Fruit fly (Drosophila melanogaster) whole organism, wandering third instar larva: ENCODE data around the gene Cpr72Eb.
A peak's percentile ranks its signal among the peaks of the same experiment; 100 is the strongest.

Source experiments
- Abd-B ChIP-seq: fragments of >200 bp; optimal IDR thresholded peaks from 2 replicates; lab custom pipeline; 2017; ENCODE audit warnings: missing biosample characterization, missing genetic modification characterization
- CG32264 ChIP-seq: fragments of 200-800 bp; sonication (Bioruptor generic); optimal IDR thresholded peaks from 2 replicates; lab custom pipeline; 2016; ENCODE audit warnings: missing biosample characterization, missing genetic modification characterization
- CG9705 ChIP-seq: fragments of 200-800 bp; sonication (Bioruptor generic); optimal IDR thresholded peaks from 2 replicates; lab custom pipeline; 2018; ENCODE audit warnings: missing biosample characterization, mild to moderate bottlenecking, missing genetic modification characterization
- CrebA ChIP-seq: fragments of 200-800 bp; sonication (Bioruptor generic); optimal IDR thresholded peaks from 2 replicates; lab custom pipeline; 2016; ENCODE audit warnings: missing biosample characterization, mild to moderate bottlenecking, missing genetic modification characterization, borderline replicate concordance
- Dfd ChIP-seq: fragments of >200 bp; optimal IDR thresholded peaks from 2 replicates; lab custom pipeline; 2017; ENCODE audit warnings: missing biosample characterization, missing genetic modification characterization
- Dif ChIP-seq: fragments of 200-275, 200-300 bp; sonication (Bioruptor generic); optimal IDR thresholded peaks from 2 replicates; lab custom pipeline; 2018; ENCODE audit warnings: missing biosample characterization, missing genetic modification characterization; ENCODE audit not compliant: partially characterized antibody
- GATAd ChIP-seq: sonication (Bioruptor generic); optimal IDR thresholded peaks from 2 replicates; lab custom pipeline; 2016; ENCODE audit warnings: missing biosample characterization, missing genetic modification characterization
- HLH106 ChIP-seq: fragments of 200-800 bp; optimal IDR thresholded peaks from 3 replicates; lab custom pipeline; 2019; ENCODE audit warnings: missing biosample characterization, mild to moderate bottlenecking, missing genetic modification characterization, moderate library complexity
- Hnf4 ChIP-seq: fragments of 200-800 bp; sonication (Bioruptor generic); optimal IDR thresholded peaks from 2 replicates; lab custom pipeline; 2016; ENCODE audit warnings: missing biosample characterization, mild to moderate bottlenecking, missing genetic modification characterization
- Hr78 ChIP-seq: fragments of >200 bp; optimal IDR thresholded peaks from 2 replicates; lab custom pipeline; 2017; ENCODE audit warnings: missing biosample characterization, missing genetic modification characterization
- Hr83 ChIP-seq: fragments of 200-300 bp; sonication (Bioruptor generic); optimal IDR thresholded peaks from 2 replicates; lab custom pipeline; 2016; ENCODE audit warnings: missing biosample characterization, mild to moderate bottlenecking, missing genetic modification characterization, moderate library complexity; ENCODE audit not compliant: poor library complexity, severe bottlenecking
- Jra ChIP-seq: sonication (Bioruptor generic); optimal IDR thresholded peaks from 2 replicates; lab custom pipeline; 2016; ENCODE audit warnings: missing biosample characterization, missing genetic modification characterization
- Mio ChIP-seq: sonication (Bioruptor generic); optimal IDR thresholded peaks from 2 replicates; lab custom pipeline; 2016; ENCODE audit warnings: missing biosample characterization, missing genetic modification characterization
- Myc ChIP-seq: fragments of >200 bp; optimal IDR thresholded peaks from 2 replicates; lab custom pipeline; 2017
- N ChIP-seq: fragments of >200 bp; optimal IDR thresholded peaks from 2 replicates; lab custom pipeline; 2018; ENCODE audit warnings: missing biosample characterization, missing external identifiers, missing genetic modification characterization
- OdsH ChIP-seq: fragments of 200-800 bp; sonication (Bioruptor generic); optimal IDR thresholded peaks from 2 replicates; lab custom pipeline; 2016; ENCODE audit warnings: missing biosample characterization, mild to moderate bottlenecking, missing genetic modification characterization
- Rel ChIP-seq, 2 experiments: fragments of 200-800 bp; sonication (Bioruptor generic) in 1 of 2; optimal IDR thresholded peaks; 2 replicates in 1 of 2; 3 replicates in 1 of 2; lab custom pipeline; 2016 to 2019; ENCODE audit warnings: mild to moderate bottlenecking in 2 of 2, missing biosample characterization in 2 of 2, missing genetic modification characterization in 2 of 2, moderate library complexity in 1 of 2
- Sp1 ChIP-seq: fragments of 200-800 bp; sonication (Bioruptor generic); optimal IDR thresholded peaks from 3 replicates; lab custom pipeline; 2019; ENCODE audit warnings: missing biosample characterization, mild to moderate bottlenecking, missing genetic modification characterization, moderate library complexity
- Vsx2 ChIP-seq: fragments of 200-300, 225-300 bp; sonication (Bioruptor generic); optimal IDR thresholded peaks from 2 replicates; lab custom pipeline; 2018; ENCODE audit warnings: missing biosample characterization, missing genetic modification characterization; ENCODE audit not compliant: partially characterized antibody
- br ChIP-seq: fragments of 200-800 bp; sonication (Bioruptor generic); optimal IDR thresholded peaks from 2 replicates; lab custom pipeline; 2016; ENCODE audit warnings: missing biosample characterization, missing genetic modification characterization
- brk ChIP-seq: fragments of 200-800 bp; sonication (Bioruptor generic); optimal IDR thresholded peaks from 2 replicates; lab custom pipeline; 2016; ENCODE audit warnings: missing biosample characterization, mild to moderate bottlenecking, missing genetic modification characterization
- dl ChIP-seq, 2 experiments: fragments of 175-275, 200-275 bp in 1 of 2; fragments of 200-275 bp in 1 of 2; sonication (Bioruptor generic); optimal IDR thresholded peaks; lab custom pipeline; 2018; ENCODE audit warnings: mild to moderate bottlenecking in 2 of 2, missing biosample characterization in 2 of 2, missing genetic modification characterization in 2 of 2, moderate library complexity in 2 of 2; ENCODE audit not compliant: partially characterized antibody in 2 of 2, insufficient read depth in 1 of 2
- dmrt93B ChIP-seq: fragments of 200-800 bp; sonication (Bioruptor generic); optimal IDR thresholded peaks from 2 replicates; lab custom pipeline; 2018; ENCODE audit warnings: missing biosample characterization, mild to moderate bottlenecking, missing genetic modification characterization
- dsf ChIP-seq: sonication (Bioruptor generic); optimal IDR thresholded peaks from 2 replicates; lab custom pipeline; 2016; ENCODE audit warnings: missing biosample characterization, missing genetic modification characterization, borderline replicate concordance
- ey ChIP-seq: fragments of 200-800 bp; sonication (Bioruptor generic); optimal IDR thresholded peaks from 2 replicates; lab custom pipeline; 2016; ENCODE audit warnings: missing biosample characterization, missing genetic modification characterization
- foxo ChIP-seq, 2 experiments: fragments of 200-800 bp; sonication (Bioruptor generic); optimal IDR thresholded peaks; 2 replicates in 1 of 2; 3 replicates in 1 of 2; lab custom pipeline; 2016 to 2017; ENCODE audit warnings: missing biosample characterization in 2 of 2, missing genetic modification characterization in 2 of 2
- fru ChIP-seq: fragments of 200-800 bp; sonication (Bioruptor generic); optimal IDR thresholded peaks from 3 replicates; lab custom pipeline; 2016; ENCODE audit warnings: missing biosample characterization, mild to moderate bottlenecking, missing genetic modification characterization
- h ChIP-seq: fragments of 200-800 bp; sonication (Bioruptor generic); optimal IDR thresholded peaks from 3 replicates; lab custom pipeline; 2016; ENCODE audit warnings: missing biosample characterization, mild to moderate bottlenecking, missing genetic modification characterization
- jim ChIP-seq: fragments of 175-275, 200-325 bp; sonication (Bioruptor generic); optimal IDR thresholded peaks from 2 replicates; lab custom pipeline; 2016; ENCODE audit warnings: missing biosample characterization, mild to moderate bottlenecking, missing genetic modification characterization
- lola ChIP-seq: fragments of >200 bp; optimal IDR thresholded peaks from 2 replicates; lab custom pipeline; 2017; ENCODE audit warnings: missing biosample characterization, missing genetic modification characterization
- pan ChIP-seq: fragments of >200 bp; optimal IDR thresholded peaks from 2 replicates; lab custom pipeline; 2017
- psq ChIP-seq: fragments of 200-800 bp; sonication (Bioruptor generic); optimal IDR thresholded peaks from 3 replicates; lab custom pipeline; 2017; ENCODE audit warnings: missing biosample characterization, mild to moderate bottlenecking, missing genetic modification characterization, moderate library complexity
- rgr ChIP-seq: fragments of 200-800 bp; sonication (Bioruptor generic); optimal IDR thresholded peaks from 3 replicates; lab custom pipeline; 2016; ENCODE audit warnings: missing biosample characterization, mild to moderate bottlenecking, missing genetic modification characterization
- sage ChIP-seq: fragments of 200-800 bp; sonication (Bioruptor generic); optimal IDR thresholded peaks from 2 replicates; lab custom pipeline; 2016; ENCODE audit warnings: missing biosample characterization, mild to moderate bottlenecking, missing genetic modification characterization
- sv ChIP-seq: fragments of 200-800 bp; sonication (Bioruptor generic); optimal IDR thresholded peaks from 3 replicates; lab custom pipeline; 2016; ENCODE audit warnings: missing biosample characterization, missing genetic modification characterization
- tai ChIP-seq: sonication (Bioruptor generic); optimal IDR thresholded peaks from 2 replicates; lab custom pipeline; 2016; ENCODE audit warnings: missing biosample characterization, missing genetic modification characterization
- usp ChIP-seq: fragments of >200 bp; optimal IDR thresholded peaks from 2 replicates; lab custom pipeline; 2017; ENCODE audit warnings: missing biosample characterization, missing genetic modification characterization
- woc ChIP-seq: sonication (Bioruptor generic); optimal IDR thresholded peaks from 2 replicates; lab custom pipeline; 2016; ENCODE audit warnings: missing biosample characterization, mild to moderate bottlenecking, missing genetic modification characterization

The Cpr72Eb gene

DNA sequence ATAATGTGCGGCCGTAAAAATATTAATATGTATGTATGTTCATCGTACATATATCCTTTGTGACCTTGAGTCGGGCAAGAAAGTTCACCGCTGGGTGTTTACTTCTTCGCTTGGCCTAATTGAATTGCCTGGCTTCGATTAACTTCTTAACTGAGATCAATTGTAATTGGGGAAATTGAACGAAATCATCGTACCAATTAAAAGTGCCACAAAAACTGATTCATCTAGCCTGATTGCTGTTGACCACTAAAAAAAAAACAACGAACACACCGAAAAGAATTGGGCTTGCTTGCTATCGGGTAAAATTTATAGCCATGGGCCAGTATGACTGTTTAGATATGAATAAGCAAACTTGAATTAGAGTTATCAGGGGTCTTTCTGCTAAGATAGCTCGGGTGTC lies 37.6 kb downstream of the Cpr72Eb start:
- TF ChIP-seq rgr (GFP tag; lab: Kevin White, UChicago): no peak
- TF ChIP-seq dmrt93B: no peak
- no peak for TF ChIP-seq ey (GFP tag; lab: Kevin White, UChicago)

DNA sequence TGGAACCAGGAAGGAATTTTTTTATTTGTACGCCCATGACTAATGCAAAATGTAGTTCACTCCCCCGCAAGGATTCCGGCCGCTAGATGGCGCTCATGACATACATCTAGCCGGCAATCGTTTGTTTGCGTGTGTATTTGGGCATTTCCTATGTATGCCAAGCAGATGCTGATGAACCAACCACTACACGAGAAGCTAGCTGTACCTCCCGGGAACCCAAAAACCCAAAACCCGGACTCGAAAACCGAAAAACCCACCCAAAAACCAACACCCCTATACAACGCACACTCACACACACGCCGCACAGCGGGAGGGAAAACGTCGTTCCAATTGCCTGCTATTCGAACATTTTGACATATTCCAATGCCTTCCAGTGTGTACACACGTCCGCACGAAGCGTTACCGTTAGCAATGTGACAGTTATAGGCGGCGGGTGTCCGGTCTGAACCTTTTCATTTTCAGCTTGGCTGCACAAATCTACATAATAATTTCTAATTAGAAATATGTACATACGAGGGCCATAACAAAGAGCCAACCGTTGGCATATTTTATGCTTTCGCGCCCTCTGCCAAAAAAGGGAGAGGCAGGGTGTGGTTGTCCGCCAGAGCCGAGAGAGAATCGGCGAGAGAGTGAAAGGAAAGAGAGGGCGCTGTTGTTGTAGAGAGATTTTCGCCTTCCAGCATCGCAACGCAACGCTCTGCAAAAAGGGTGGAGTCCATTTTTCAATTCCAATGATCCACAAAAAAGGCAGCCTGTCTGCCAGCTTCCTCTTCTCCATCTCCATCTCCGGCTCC lies 43.3 kb downstream of the Cpr72Eb start:
- TF ChIP-seq dmrt93B (no peak), dl (GFP tag; optimal IDR thresholded peaks at IDR 0.05; lab: Kevin White, UChicago; ENCODE audit: insufficient read depth in 1 of 2, partially characterized antibody in 2 of 2) (peak; percentile 60), fru (GFP tag; lab: Kevin White, UChicago) (peak; percentile 31), GATAd (no peak), Dif (peak; percentile 71)

DNA sequence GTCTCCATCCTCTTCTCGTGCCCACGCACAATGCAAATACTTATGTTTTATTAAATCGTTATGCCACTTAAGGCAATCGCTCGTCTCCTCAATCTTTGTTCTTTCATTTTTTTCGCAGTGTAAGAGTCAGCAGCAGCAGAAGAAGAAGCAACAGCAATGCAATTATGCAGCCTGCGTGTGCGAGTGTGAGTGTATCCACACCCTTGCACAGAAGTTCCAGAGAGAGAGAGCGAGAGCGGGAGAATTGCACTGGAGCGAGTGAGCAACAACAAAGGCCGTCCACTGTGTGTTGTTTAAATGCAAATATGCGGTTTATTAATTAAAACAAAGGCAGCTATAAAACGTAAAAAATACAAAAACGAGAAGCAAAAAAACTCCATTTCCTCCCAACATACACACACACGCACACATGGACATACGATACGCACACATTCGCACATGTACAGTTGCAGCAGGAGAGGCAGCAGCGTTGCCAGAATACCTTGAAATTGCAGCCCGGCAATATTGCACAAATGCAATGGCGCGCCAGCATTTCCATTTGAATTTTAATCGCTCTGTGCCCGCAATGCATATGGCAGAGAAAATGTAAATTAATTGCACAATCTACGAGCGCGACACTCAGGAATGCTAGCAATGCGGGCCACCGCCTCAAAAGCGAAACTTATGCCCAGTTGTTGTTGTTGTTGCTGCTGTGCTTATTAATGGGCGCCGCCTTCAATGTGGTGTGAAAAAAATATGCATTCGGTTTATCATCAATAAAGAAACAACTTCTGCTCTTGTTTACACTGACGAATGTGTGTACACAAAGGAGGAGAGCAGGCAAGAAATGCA lies 44.1 kb downstream of the Cpr72Eb start:
- TF ChIP-seq Jra (GFP tag; lab: Kevin White, UChicago) (peak; percentile 60), N (GFP tag; lab: Kevin White, UChicago) (no peak), dsf (GFP tag; lab: Kevin White, UChicago) (peak; percentile 78), Hr83 (GFP tag; lab: Kevin White, UChicago) (peak; percentile 96), CrebA (GFP tag; lab: Kevin White, UChicago) (no peak), Rel (GFP tag; optimal IDR thresholded peaks at IDR 0.05; lab: Kevin White, UChicago) (no peak), Rel (tag; optimal IDR thresholded peaks at IDR 0.05; lab: Kevin White, UChicago) (no peak), Myc (lab: Kevin White, UChicago) (no peak), tai (no peak), Hr78 (GFP tag; lab: Kevin White, UChicago) (no peak), Sp1 (GFP tag; lab: Kevin White, UChicago) (peak; percentile 63), dmrt93B (peak; percentile 41), pan (no peak), Hnf4 (GFP tag; lab: Kevin White, UChicago) (peak; percentile 70), CG32264 (peak; percentile 9), woc (GFP tag; lab: Kevin White, UChicago) (peak; percentile 6), Vsx2 (GFP tag; lab: Kevin White, UChicago) (peak; percentile 1), rgr (GFP tag; lab: Kevin White, UChicago) (peak; percentile 70), GATAd (peak; percentile 31), lola (no peak), jim (GFP tag; lab: Kevin White, UChicago) (peak; percentile 76), CG9705 (GFP tag; lab: Kevin White, UChicago) (peak; percentile 60), dl (GFP tag; optimal IDR thresholded peaks at IDR 0.05; lab: Kevin White, UChicago; ENCODE audit: insufficient read depth in 1 of 2, partially characterized antibody in 2 of 2) (peak; percentile 38 to 76), foxo (GFP tag; optimal IDR thresholded peaks at IDR 0.05; lab: Kevin White, UChicago) (peak in 1 of 2 experiments; percentile 66), br (GFP tag; lab: Kevin White, UChicago) (peak; percentile 62), Dif (peak; percentile 5), psq (GFP tag; lab: Kevin White, UChicago) (peak; percentile 36), sv (GFP tag; lab: Kevin White, UChicago) (no peak), Mio (GFP tag; lab: Kevin White, UChicago) (no peak), sage (GFP tag; lab: Kevin White, UChicago) (no peak), h (GFP tag; lab: Kevin White, UChicago) (peak; percentile 45), brk (GFP tag; lab: Kevin White, UChicago) (no peak), fru (GFP tag; lab: Kevin White, UChicago) (peak; percentile 45), ey (GFP tag; lab: Kevin White, UChicago) (peak; percentile 44), usp (GFP tag; lab: Kevin White, UChicago) (no peak), HLH106 (tag; lab: Kevin White, UChicago) (peak; percentile 47), Dfd (no peak), OdsH (GFP tag; lab: Kevin White, UChicago) (peak; percentile 54), Abd-B (GFP tag; lab: Kevin White, UChicago) (no peak)
